Worm (Caenorhabditis elegans): ENCODE results near the gene Y17G7B.23.

DNA sequence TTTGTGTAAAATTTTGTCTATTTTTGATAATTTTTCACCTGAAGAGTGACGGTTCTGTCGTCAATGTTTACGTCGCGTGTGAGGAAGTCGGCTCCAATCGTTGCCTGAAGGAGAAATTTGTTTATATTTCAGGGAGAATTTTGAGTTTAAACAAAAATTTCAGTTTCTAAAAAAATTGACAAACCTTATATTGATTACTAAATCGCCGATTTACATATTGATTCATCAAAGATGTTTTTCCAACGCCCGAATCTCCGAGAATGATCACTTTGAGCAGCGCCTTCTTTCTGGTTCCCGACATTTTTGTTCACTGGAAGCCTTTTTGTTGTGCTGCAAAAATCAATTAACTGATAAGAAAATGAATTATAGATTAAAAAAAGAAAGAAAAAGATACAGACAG, 32.4 kb upstream of the Y17G7B.23 start, which contains the start of gene rab-7:
- TF ChIP-seq nhr-237 (tag; optimal IDR thresholded peaks at IDR 0.05) (no peak), unc-62 (GFP tag; optimal IDR thresholded peaks at IDR 0.05) (no peak), aly-2 (tag; optimal IDR thresholded peaks at IDR 0.05) (no peak)

All from whole organism, L2 larva.